Worm (Caenorhabditis elegans) whole organism, young adult: ENCODE data around the gene prdm-14.

Experiments
- aptf-2 ChIP-seq: fragments of 200-800 bp; sonication (Bioruptor generic); conservative IDR thresholded peaks from 2 replicates; pipeline ENCODE4 v1.3.6; 2022; ENCODE audit warnings: missing genetic modification reagents, missing genetic modification characterization, missing compliant biosample characterization
- aptf-3 ChIP-seq: fragments of 200-800 bp; sonication (Bioruptor generic); IDR thresholded peaks from 2 replicates; pipeline ENCODE4 v1.3.6; 2022; ENCODE audit warnings: missing genetic modification characterization, missing compliant biosample characterization
- bed-2 ChIP-seq: fragments of 200-800 bp; sonication (Bioruptor generic); IDR thresholded peaks from 2 replicates; pipeline ENCODE4 v1.3.6; 2022; ENCODE audit warnings: missing genetic modification reagents, missing genetic modification characterization, missing compliant biosample characterization
- pbrm-1 ChIP-seq: fragments of 200-800 bp; sonication (Bioruptor generic); IDR thresholded peaks from 2 replicates; pipeline ENCODE4 v1.3.6; 2022; ENCODE audit warnings: missing genetic modification reagents, missing genetic modification characterization, missing compliant biosample characterization
- pha-4 ChIP-seq: fragments of 150-350 bp; sonication (generic microtip); optimal IDR thresholded peaks from 2 replicates; lab custom pipeline; 2014; ENCODE audit warnings: missing biosample characterization, missing genetic modification reagents, missing genetic modification characterization

- no peak for TF ChIP-seq pbrm-1
- TF ChIP-seq aptf-2 = no peak
- TF ChIP-seq pha-4 (tag; lab: Kevin White, UChicago) = no peak
- no peak for TF ChIP-seq bed-2 (GFP tag; lab: Robert Waterston, UW)
- no peak for TF ChIP-seq aptf-3 (GFP tag; lab: Robert Waterston, UW)
Observed at ce11 chrX:9088620-9089019, 42.6 kb downstream of the prdm-14 start.
